Worm (Caenorhabditis elegans) whole organism, mixed stage, embryonic: Measurements from ENCODE around the gene hif-1.

ENCODE experiments used
- ces-1 ChIP-seq: fragments of 150-350 bp; optimal IDR thresholded peaks from 2 replicates; lab custom pipeline; 2014; ENCODE audit warnings: missing biosample characterization, missing genetic modification reagents, missing genetic modification characterization
- elt-1 ChIP-seq: sonication (generic microtip); optimal IDR thresholded peaks from 2 replicates; lab custom pipeline; 2017; ENCODE audit warnings: missing genetic modification characterization, mild to moderate bottlenecking, missing compliant biosample characterization, antibody characterized with exemption, moderate library complexity, borderline replicate concordance; ENCODE audit not compliant: insufficient read depth
- elt-3 ChIP-seq: fragments of 150-350 bp; optimal IDR thresholded peaks from 2 replicates; lab custom pipeline; 2014; ENCODE audit warnings: missing biosample characterization, missing genetic modification characterization
- lin-13 ChIP-seq: fragments of 150-350 bp; optimal IDR thresholded peaks from 2 replicates; lab custom pipeline; 2014; ENCODE audit warnings: missing biosample characterization, missing genetic modification characterization
- lin-32 ChIP-seq: fragments of 200-800 bp; sonication (Bioruptor generic); optimal IDR thresholded peaks from 2 replicates; lab custom pipeline; 2018; ENCODE audit warnings: mild to moderate bottlenecking, missing genetic modification characterization, missing compliant biosample characterization
- nhr-12 ChIP-seq: fragments of 150-350 bp; optimal IDR thresholded peaks from 2 replicates; lab custom pipeline; 2014; ENCODE audit warnings: missing biosample characterization, missing genetic modification characterization
- nhr-237 ChIP-seq: fragments of 150-350 bp; optimal IDR thresholded peaks from 2 replicates; lab custom pipeline; 2014; ENCODE audit warnings: missing biosample characterization, missing genetic modification characterization
- nhr-76 ChIP-seq: sonication (generic microtip); optimal IDR thresholded peaks from 2 replicates; lab custom pipeline; 2017; ENCODE audit warnings: missing biosample characterization, missing genetic modification characterization
- pha-4 ChIP-seq: fragments of 150-350 bp; optimal IDR thresholded peaks from 2 replicates; lab custom pipeline; 2018; ENCODE audit warnings: missing biosample characterization, missing genetic modification reagents, missing genetic modification characterization
- tbx-8 ChIP-seq: fragments of 200-800 bp; sonication (Bioruptor generic); optimal IDR thresholded peaks from 2 replicates; lab custom pipeline; 2018; ENCODE audit warnings: mild to moderate bottlenecking, missing genetic modification characterization, moderate library complexity, missing compliant biosample characterization
- ztf-11 ChIP-seq: fragments of 150-350 bp; optimal IDR thresholded peaks from 2 replicates; lab custom pipeline; 2014; ENCODE audit warnings: missing biosample characterization, missing genetic modification characterization

ce11 chrV:20807038-20807437 lies 26.8 kb downstream of the hif-1 start, which contains the start of gene Y44A6D.6:
- TF ChIP-seq ces-1 (GFP tag; lab: Kevin White, UChicago) (no peak), ztf-11 (tag; lab: Kevin White, UChicago) (no peak), lin-32 (GFP tag; lab: Kevin White, UChicago) (no peak), nhr-12 (tag; lab: Kevin White, UChicago) (no peak), elt-1 (tag; lab: Kevin White, UChicago) (no peak), elt-3 (no peak), tbx-8 (GFP tag; lab: Kevin White, UChicago) (no peak), nhr-76 (no peak), lin-13 (tag; lab: Kevin White, UChicago) (no peak), nhr-237 (tag; lab: Kevin White, UChicago) (no peak), pha-4 (tag; lab: Kevin White, UChicago) (no peak)
